Fruit fly (Drosophila melanogaster): Measurements from ENCODE around the gene Rpn7.

Rpn7 gene

dm6 chr3R:22487037-22487492 is 25.2 kb upstream of the Rpn7 start, which contains the start of gene Pfdn5 (continued):
- no peak for TF ChIP-seq Trl (optimal IDR thresholded peaks at IDR 0.05)
- peak; percentile 2 for TF ChIP-seq Trl (GFP tag; optimal IDR thresholded peaks at IDR 0.05)
- peak; percentile 98 for TF ChIP-seq MESR4 (GFP tag; optimal IDR thresholded peaks at IDR 0.05)
- peak; percentile 62; the same call in 2 of the 3 replicates for TF ChIP-seq Doc3 (GFP tag; IDR thresholded peaks at IDR 0.05; ENCODE audit: partially characterized antibody)
- TF ChIP-seq CG18262 (tag; optimal IDR thresholded peaks at IDR 0.05): no peak
- no peak for TF ChIP-seq Chrac-16 (GFP tag; optimal IDR thresholded peaks at IDR 0.05)
- peak; percentile 89 for TF ChIP-seq MBD-R2 (GFP tag; IDR thresholded peaks at IDR 0.05)
- TF ChIP-seq H2.0 (GFP tag; IDR thresholded peaks at IDR 0.05): no peak
- TF ChIP-seq HLH4C (GFP tag; IDR thresholded peaks at IDR 0.05; ENCODE audit: partially characterized antibody): peak; percentile 93
- peak; percentile 93 for TF ChIP-seq Dp (GFP tag; optimal IDR thresholded peaks at IDR 0.05)
- peak; percentile 43; the same call in 1 of the 3 replicates for TF ChIP-seq sr (GFP tag; IDR thresholded peaks at IDR 0.05)
- TF ChIP-seq CG31388 (GFP tag; optimal IDR thresholded peaks at IDR 0.05): no peak
- peak; percentile 67 for TF ChIP-seq CG14710 (tag; optimal IDR thresholded peaks at IDR 0.05)
- peak; percentile 89 for TF ChIP-seq CG7963 (GFP tag; IDR thresholded peaks at IDR 0.05; ENCODE audit: partially characterized antibody)
- peak; percentile 87 for TF ChIP-seq mld (GFP tag; IDR thresholded peaks at IDR 0.05; ENCODE audit: partially characterized antibody)
- TF ChIP-seq HmgZ (tag; optimal IDR thresholded peaks at IDR 0.05): peak; percentile 73
- TF ChIP-seq CG17186 (GFP tag; optimal IDR thresholded peaks at IDR 0.05): peak; percentile 4
- peak; percentile 93 for TF ChIP-seq kay (GFP tag; optimal IDR thresholded peaks at IDR 0.05)
- peak; percentile 70 for TF ChIP-seq zen2 (GFP tag; IDR thresholded peaks at IDR 0.05; ENCODE audit: partially characterized antibody)
- TF ChIP-seq Sry-β (GFP tag; optimal IDR thresholded peaks at IDR 0.05): peak; percentile 60
- TF ChIP-seq CG15269 (tag; optimal IDR thresholded peaks at IDR 0.05): no peak
- peak; percentile 79 for TF ChIP-seq vnd (GFP tag; IDR thresholded peaks at IDR 0.05; ENCODE audit: partially characterized antibody)
- no peak for TF ChIP-seq CG6254 (GFP tag; optimal IDR thresholded peaks at IDR 0.05)
- peak; percentile 90 for TF ChIP-seq CG6791 (GFP tag; IDR thresholded peaks at IDR 0.05; ENCODE audit: partially characterized antibody)
- TF ChIP-seq bigmax (GFP tag; optimal IDR thresholded peaks at IDR 0.05): peak; percentile 15
- peak; percentile 94 for TF ChIP-seq CG4617 (GFP tag; optimal IDR thresholded peaks at IDR 0.05; ENCODE audit: borderline replicate concordance)
- peak; percentile 5 for TF ChIP-seq fu2 (GFP tag; optimal IDR thresholded peaks at IDR 0.05)
- TF ChIP-seq ato (GFP tag; IDR thresholded peaks at IDR 0.05; ENCODE audit: partially characterized antibody): peak; percentile 91
- TF ChIP-seq pzg (GFP tag; optimal IDR thresholded peaks at IDR 0.05): peak; percentile 93
- TF ChIP-seq sna (GFP tag; IDR thresholded peaks at IDR 0.05; ENCODE audit: partially characterized antibody): peak; percentile 81
- no peak for TF ChIP-seq kah (GFP tag; optimal IDR thresholded peaks at IDR 0.05)
- no peak for TF ChIP-seq yki (optimal IDR thresholded peaks at IDR 0.05)
- TF ChIP-seq nerfin-2 (GFP tag; IDR thresholded peaks at IDR 0.05; ENCODE audit: partially characterized antibody): peak; percentile 91
- peak; percentile 30; the same call in 1 of the 2 replicates for TF ChIP-seq CG2129 (GFP tag; IDR thresholded peaks at IDR 0.05; ENCODE audit: partially characterized antibody)
- TF ChIP-seq CG11695 (GFP tag; IDR thresholded peaks at IDR 0.05): no peak

dm6 chr3R:22483537-22483936 is 21.7 kb upstream of the Rpn7 start:
- TF ChIP-seq fu2 (GFP tag; optimal IDR thresholded peaks at IDR 0.05) (no peak), Dip3 (GFP tag; optimal IDR thresholded peaks at IDR 0.05) (no peak), ken (GFP tag; IDR thresholded peaks at IDR 0.05) (no peak), dimm (GFP tag; IDR thresholded peaks at IDR 0.05) (no peak), Ets65A (GFP tag) (peak; percentile 92), CG1024 (GFP tag; IDR thresholded peaks at IDR 0.05) (no peak), inv (GFP tag; IDR thresholded peaks at IDR 0.05; ENCODE audit: partially characterized antibody) (no peak)
